Worm (Caenorhabditis elegans) whole organism, L4/young adult: ENCODE results near the gene str-33.

Source experiments
- W03F9.2 ChIP-seq: fragments of 150-350 bp; optimal IDR thresholded peaks from 2 replicates; lab custom pipeline; 2014; ENCODE audit warnings: missing biosample characterization, missing genetic modification characterization
- him-1 ChIP-seq: sonication (generic microtip); optimal IDR thresholded peaks from 2 replicates; lab custom pipeline; 2016; ENCODE audit warnings: missing genotype, missing genetic modification reagents, missing genetic modification characterization, missing compliant biosample characterization

- TF ChIP-seq W03F9.2 (tag; lab: Kevin White, UChicago) (no peak), him-1 (tag; lab: Kevin White, UChicago) (no peak)
These were observed 32.4 kb upstream of the str-33 start, which contains the start of gene Y45G12B.3 for ce11 chrV:2695935-2696334.
